Worm (Caenorhabditis elegans): ENCODE results near the gene srbc-30.

The srbc-30 gene

ce11 chrV:3502038-3502437, 21.8 kb upstream of the srbc-30 start, which contains the start of the genes C07G3.8 and C07G3.10:
Gene C07G3.8 (minus strand): TSS chrV:3502138.
Gene C07G3.10 (plus strand): TSS chrV:3502307.
- TF ChIP-seq F55B11.4 (tag; optimal IDR thresholded peaks at IDR 0.05; ENCODE audit: borderline replicate concordance, insufficient read depth), result no peak
- TF ChIP-seq F23B12.7 (tag; optimal IDR thresholded peaks at IDR 0.05; ENCODE audit: insufficient read depth), result no peak
- TF ChIP-seq snpc-4 (GFP tag; optimal IDR thresholded peaks at IDR 0.05), result no peak
- no peak for TF ChIP-seq snpc-4 (tag; optimal IDR thresholded peaks at IDR 0.05)
- no peak for TF ChIP-seq ztf-28 (GFP tag; IDR thresholded peaks at IDR 0.05)
- TF ChIP-seq nhr-27 (tag; optimal IDR thresholded peaks at IDR 0.05), result no peak
- TF ChIP-seq ets-4 (GFP tag; optimal IDR thresholded peaks at IDR 0.05), result no peak

- TF ChIP-seq ztf-22 (GFP tag; optimal IDR thresholded peaks at IDR 0.05), result no peak
- no peak for TF ChIP-seq snpc-3.4 (tag; optimal IDR thresholded peaks at IDR 0.05)
- no peak for TF ChIP-seq lir-1 (GFP tag; conservative IDR thresholded peaks at IDR 0.05)
Measured at ce11 chrV:3496880-3497279, 16.6 kb upstream of the srbc-30 start, which contains the start of gene C07G3.15. Gene C07G3.15 (minus strand): TSS chrV:3496980.

- TF ChIP-seq zfh-2 (GFP tag; conservative IDR thresholded peaks at IDR 0.05), result no peak
- TF ChIP-seq T07F8.4 (tag; optimal IDR thresholded peaks at IDR 0.05), result no peak
- no peak for TF ChIP-seq egrh-3 (GFP tag; IDR thresholded peaks at IDR 0.05)
- TF ChIP-seq F23B12.7 (tag; optimal IDR thresholded peaks at IDR 0.05; ENCODE audit: insufficient read depth), result no peak
- no peak for TF ChIP-seq lin-40 (tag; optimal IDR thresholded peaks at IDR 0.05)
Measured at ce11 chrV:3490435-3490834, 10.2 kb upstream of the srbc-30 start, which contains the start of gene srbc-36. Gene srbc-36 (minus strand): TSS chrV:3490535.

ce11 chrV:3486857-3487256, 6.6 kb upstream of the srbc-30 start, which contains the start of gene srbc-32:
Gene srbc-32 (minus strand): TSS chrV:3486957.
- TF ChIP-seq unc-130 (GFP tag; optimal IDR thresholded peaks at IDR 0.05) (no peak), dpl-1 (GFP tag; optimal IDR thresholded peaks at IDR 0.05) (no peak), snpc-1.3 (tag; optimal IDR thresholded peaks at IDR 0.05; ENCODE audit: insufficient read depth) (no peak), ztf-3 (GFP tag; optimal IDR thresholded peaks at IDR 0.05) (no peak), attf-6 (GFP tag; IDR thresholded peaks at IDR 0.05) (no peak), C06A6.2 (GFP tag; conservative IDR thresholded peaks at IDR 0.05) (no peak), aptf-3 (GFP tag; IDR thresholded peaks at IDR 0.05) (no peak), xnd-1 (tag; optimal IDR thresholded peaks at IDR 0.05) (no peak)

ce11 chrV:3484702-3485101, 4.5 kb upstream of the srbc-30 start, which contains the start of gene srbc-33:
Gene srbc-33 (minus strand): TSS chrV:3484802.
- no peak for TF ChIP-seq F52B5.7 (tag; optimal IDR thresholded peaks at IDR 0.05)
- no peak for TF ChIP-seq madf-3 (GFP tag; IDR thresholded peaks at IDR 0.05)
- TF ChIP-seq ceh-100 (GFP tag; IDR thresholded peaks at IDR 0.05), result no peak

ce11 chrV:3482550-3483002, 2.3 kb upstream of the srbc-30 start, which contains the start of gene lys-7:
Gene lys-7 (minus strand): TSS chrV:3482600.
- TF ChIP-seq nhr-80 (tag; optimal IDR thresholded peaks at IDR 0.05), result no peak
- no peak for TF ChIP-seq ceh-79 (tag; optimal IDR thresholded peaks at IDR 0.05)
- no peak for TF ChIP-seq ztf-25 (GFP tag; IDR thresholded peaks at IDR 0.05)
- TF ChIP-seq let-526 (GFP tag; IDR thresholded peaks at IDR 0.05), result no peak
- TF ChIP-seq somi-1 (GFP tag; optimal IDR thresholded peaks at IDR 0.05), result no peak
- no peak for TF ChIP-seq lin-26 (GFP tag; IDR thresholded peaks at IDR 0.05)
- no peak for TF ChIP-seq ceh-27 (GFP tag; optimal IDR thresholded peaks at IDR 0.05)
- TF ChIP-seq hsf-1 (GFP tag; IDR thresholded peaks at IDR 0.05), result no peak
- no peak for TF ChIP-seq F52B5.7 (tag; optimal IDR thresholded peaks at IDR 0.05)
- TF ChIP-seq cebp-2 (GFP tag; IDR thresholded peaks at IDR 0.05), result no peak
- no peak for TF ChIP-seq chd-7 (tag; optimal IDR thresholded peaks at IDR 0.05)
- no peak for TF ChIP-seq madf-8 (GFP tag; conservative IDR thresholded peaks at IDR 0.05)
- TF ChIP-seq ztf-22 (GFP tag; optimal IDR thresholded peaks at IDR 0.05), result no peak
- TF ChIP-seq hlh-26 (GFP tag; conservative IDR thresholded peaks at IDR 0.05), result no peak
- no peak for TF ChIP-seq mes-4 (tag; optimal IDR thresholded peaks at IDR 0.05)
- TF ChIP-seq let-607 (tag; optimal IDR thresholded peaks at IDR 0.05), result no peak

Data from whole organism, young adult.